Worm (Caenorhabditis elegans): ENCODE results near the gene C25F9.2.

DNA sequence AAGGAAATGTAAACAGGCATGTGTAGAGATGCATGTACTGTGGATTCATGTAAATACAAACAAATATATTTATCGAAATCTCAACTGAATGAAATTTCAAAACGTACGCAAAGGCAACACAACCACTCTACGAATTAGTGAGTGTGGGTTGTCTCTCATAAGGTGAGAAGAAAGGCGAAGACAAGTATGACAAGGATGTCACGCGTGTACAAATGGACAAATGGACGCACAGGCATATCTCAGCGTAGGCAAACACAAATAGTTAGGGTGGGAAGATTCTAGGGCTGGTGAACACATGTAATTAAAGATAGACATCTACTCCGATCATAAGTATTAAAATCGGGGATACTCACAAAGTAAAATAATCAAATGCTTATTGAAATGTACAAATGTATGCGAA, 6.8 kb downstream of the C25F9.2 start:
- TF ChIP-seq Y67H2A.10 (GFP tag; conservative IDR thresholded peaks at IDR 0.05) (no peak), cebp-2 (GFP tag; IDR thresholded peaks at IDR 0.05) (no peak), ama-1 (optimal IDR thresholded peaks at IDR 0.05) (no peak), ama-1 (GFP tag; optimal IDR thresholded peaks at IDR 0.05) (no peak), lsy-27 (tag; optimal IDR thresholded peaks at IDR 0.05; ENCODE audit: borderline replicate concordance, insufficient read depth) (no peak), akir-1 (GFP tag; optimal IDR thresholded peaks at IDR 0.05) (no peak), unc-62 (GFP tag; optimal IDR thresholded peaks at IDR 0.05) (no peak), nfya-1 (tag; optimal IDR thresholded peaks at IDR 0.05; ENCODE audit: borderline replicate concordance, insufficient read depth) (no peak), lin-40 (tag; optimal IDR thresholded peaks at IDR 0.05) (no peak)
